Fruit fly (Drosophila melanogaster) whole organism, pupa: ENCODE measurements around the gene CG14304.
A peak's percentile ranks its signal among the peaks of the same experiment; 100 is the strongest.

Experiments
- CG10348 ChIP-seq: fragments of 200-800 bp; sonication (Bioruptor generic); IDR thresholded peaks from 2 replicates; pipeline ENCODE4 v1.3.6; 2022; ENCODE audit warnings: missing biosample characterization, missing genetic modification characterization
- CG12605 ChIP-seq: fragments of 200-800 bp; sonication (Bioruptor generic); IDR thresholded peaks from 2 replicates; pipeline ENCODE4 v1.3.6; 2022; ENCODE audit warnings: missing biosample characterization, missing genetic modification characterization
- CG13204 ChIP-seq: fragments of 200-800 bp; sonication (Bioruptor generic); optimal IDR thresholded peaks from 2 replicates; lab custom pipeline; 2018; ENCODE audit warnings: missing biosample characterization, mild to moderate bottlenecking, missing genetic modification characterization, moderate library complexity
- CG14655 ChIP-seq: fragments of 200-800 bp; sonication (Bioruptor generic); optimal IDR thresholded peaks from 3 replicates; lab custom pipeline; 2017; ENCODE audit warnings: mild to moderate bottlenecking, missing biosample characterization, missing genetic modification reagents, missing genetic modification characterization
- CG15710 ChIP-seq: fragments of 200-800 bp; sonication (Bioruptor generic); optimal IDR thresholded peaks from 2 replicates; lab custom pipeline; 2018; ENCODE audit warnings: missing biosample characterization, mild to moderate bottlenecking, missing genetic modification characterization, moderate library complexity
- CG17806 ChIP-seq: fragments of 200-800 bp; sonication (Bioruptor generic); optimal IDR thresholded peaks from 2 replicates; lab custom pipeline; 2018; ENCODE audit warnings: missing biosample characterization, mild to moderate bottlenecking, missing genetic modification characterization, moderate library complexity
- CG32121 ChIP-seq: fragments of 200-800 bp; sonication (Bioruptor generic); IDR thresholded peaks from 2 replicates; pipeline ENCODE4 v1.3.6; 2022; ENCODE audit warnings: missing biosample characterization, missing genetic modification characterization
- CG34367 ChIP-seq: fragments of 200-800 bp; sonication (Bioruptor generic); optimal IDR thresholded peaks from 2 replicates; lab custom pipeline; 2018; ENCODE audit warnings: missing biosample characterization, mild to moderate bottlenecking, missing genetic modification characterization
- CG4496 ChIP-seq: fragments of 200-800 bp; sonication (Bioruptor generic); IDR thresholded peaks from 3 replicates; pipeline ENCODE4 v1.3.6; 2022; ENCODE audit warnings: missing biosample characterization, missing genetic modification characterization
- CG8159 ChIP-seq: fragments of 200-800 bp; sonication (Bioruptor generic); optimal IDR thresholded peaks from 3 replicates; lab custom pipeline; 2018; ENCODE audit warnings: missing biosample characterization, mild to moderate bottlenecking, missing genetic modification characterization, moderate library complexity
- CG8301 ChIP-seq: fragments of 200-800 bp; sonication (Bioruptor generic); optimal IDR thresholded peaks from 2 replicates; lab custom pipeline; 2018; ENCODE audit warnings: missing biosample characterization, mild to moderate bottlenecking, missing genetic modification characterization
- CG9948 ChIP-seq: fragments of 200-800 bp; sonication (Bioruptor generic); optimal IDR thresholded peaks from 2 replicates; lab custom pipeline; 2018; ENCODE audit warnings: missing biosample characterization, mild to moderate bottlenecking, missing genetic modification characterization, moderate library complexity
- D1 ChIP-seq: fragments of 200-800 bp; sonication (Bioruptor generic); optimal IDR thresholded peaks from 2 replicates; lab custom pipeline; 2018; ENCODE audit warnings: missing biosample characterization, mild to moderate bottlenecking, missing genetic modification characterization, moderate library complexity
- EcR ChIP-seq: fragments of 200-800 bp; sonication (Bioruptor generic); optimal IDR thresholded peaks from 3 replicates; lab custom pipeline; 2019; ENCODE audit warnings: missing biosample characterization, missing genetic modification characterization, mild to moderate bottlenecking, moderate library complexity, missing genetic modification reagents
- Ets98B ChIP-seq: fragments of 200-800 bp; sonication (Bioruptor generic); IDR thresholded peaks from 2 replicates; pipeline ENCODE4 v1.3.6; 2022; ENCODE audit warnings: missing biosample characterization, missing genetic modification characterization
- Pif1A ChIP-seq: fragments of 200-800 bp; sonication (Bioruptor generic); optimal IDR thresholded peaks from 3 replicates; lab custom pipeline; 2016; ENCODE audit warnings: missing biosample characterization, missing genetic modification characterization
- Pif1B ChIP-seq: fragments of 200-800 bp; sonication (Bioruptor generic); optimal IDR thresholded peaks from 3 replicates; lab custom pipeline; 2016; ENCODE audit warnings: missing biosample characterization, missing genetic modification characterization
- Snoo ChIP-seq: fragments of 200-800 bp; sonication (Bioruptor generic); optimal IDR thresholded peaks from 3 replicates; lab custom pipeline; 2017; ENCODE audit warnings: missing biosample characterization, mild to moderate bottlenecking, missing genetic modification characterization, inconsistent platforms
- fd96Ca ChIP-seq: fragments of 200-800 bp; sonication (Bioruptor generic); IDR thresholded peaks from 3 replicates; pipeline ENCODE4 v1.3.6; 2022; ENCODE audit warnings: missing biosample characterization, missing genetic modification characterization
- gl ChIP-seq: fragments of 200-800 bp; sonication (Bioruptor generic); optimal IDR thresholded peaks from 2 replicates; lab custom pipeline; 2018; ENCODE audit warnings: missing biosample characterization, mild to moderate bottlenecking, missing genetic modification characterization
- rn ChIP-seq: fragments of 200-800 bp; sonication (Bioruptor generic); IDR thresholded peaks from 2 replicates; pipeline ENCODE4 v1.3.6; 2022; ENCODE audit warnings: missing biosample characterization, missing genetic modification characterization

CG14304 gene

dm6 chr3R:18619451-18619942 lies 1.6 kb downstream of the CG14304 start:
- TF ChIP-seq gl (tag; lab: Kevin White, UChicago) (no peak), Pif1A (GFP tag; lab: Kevin White, UChicago) (peak; percentile 2), CG9948 (tag; lab: Kevin White, UChicago) (no peak), CG15710 (no peak), rn (GFP tag; lab: Robert Waterston, UW) (no peak), CG32121 (GFP tag; lab: Robert Waterston, UW) (no peak), CG4496 (GFP tag; lab: Robert Waterston, UW) (no peak), fd96Ca (no peak), CG8301 (tag; lab: Kevin White, UChicago) (peak; percentile 25), CG14655 (peak; percentile 39), Ets98B (no peak), CG10348 (GFP tag; lab: Robert Waterston, UW) (no peak), CG17806 (tag; lab: Kevin White, UChicago) (no peak), CG13204 (GFP tag; lab: Kevin White, UChicago) (no peak), EcR (no peak), CG8159 (no peak), Pif1B (GFP tag; lab: Kevin White, UChicago) (no peak), D1 (tag; lab: Kevin White, UChicago) (no peak), CG34367 (tag; lab: Kevin White, UChicago) (no peak), Snoo (tag; lab: Kevin White, UChicago) (no peak), CG12605 (GFP tag; lab: Robert Waterston, UW) (no peak)
- TF ChIP-seq, all 21 proteins: peak for 3

DNA sequence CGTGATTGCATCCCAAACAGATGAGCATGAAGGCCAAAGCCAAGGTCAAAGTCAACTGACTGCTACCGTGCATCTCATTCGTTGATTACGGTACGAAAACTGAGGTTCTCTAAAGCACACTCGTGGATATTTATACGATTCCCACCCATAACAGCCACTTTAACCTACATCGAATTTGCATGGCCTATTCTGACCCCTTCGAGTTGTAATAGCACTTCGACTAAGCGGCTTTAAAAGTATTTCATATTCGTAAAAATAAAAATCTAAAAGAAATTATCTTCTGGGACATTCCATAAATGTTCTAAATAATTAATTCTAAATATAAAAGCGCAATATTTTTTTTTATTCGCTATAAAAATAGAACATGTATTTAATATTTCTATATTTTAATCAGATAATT lies 3.7 kb downstream of the CG14304 start, which contains the start of gene CG7695:
Gene CG7695, minus strand, starts transcription at position 101 of the 400 bp plus-strand sequence.
- no peak for TF ChIP-seq Snoo (tag; lab: Kevin White, UChicago)
- no peak for TF ChIP-seq CG13204 (GFP tag; lab: Kevin White, UChicago)
- no peak for TF ChIP-seq Ets98B
- TF ChIP-seq CG8159, result no peak
- no peak for TF ChIP-seq EcR
- no peak for TF ChIP-seq CG34367 (tag; lab: Kevin White, UChicago)
- no peak for TF ChIP-seq CG12605 (GFP tag; lab: Robert Waterston, UW)
- TF ChIP-seq CG10348 (GFP tag; lab: Robert Waterston, UW), result no peak
- no peak for TF ChIP-seq CG17806 (tag; lab: Kevin White, UChicago)
- no peak for TF ChIP-seq CG32121 (GFP tag; lab: Robert Waterston, UW)
- TF ChIP-seq rn (GFP tag; lab: Robert Waterston, UW), result no peak
- TF ChIP-seq CG4496 (GFP tag; lab: Robert Waterston, UW), result no peak
- no peak for TF ChIP-seq CG15710
- TF ChIP-seq gl (tag; lab: Kevin White, UChicago), result no peak
- TF ChIP-seq fd96Ca, result no peak
- TF ChIP-seq CG14655, result no peak

dm6 chr3R:18616007-18616406 lies 5.1 kb downstream of the CG14304 start:
- TF ChIP-seq D1 (tag; lab: Kevin White, UChicago), result no peak
- no peak; the same call in 1 of the 2 replicates for TF ChIP-seq Ets98B
- no peak for TF ChIP-seq rn (GFP tag; lab: Robert Waterston, UW)
- TF ChIP-seq CG9948 (tag; lab: Kevin White, UChicago), result no peak
- TF ChIP-seq fd96Ca, result no peak
- TF ChIP-seq Pif1B (GFP tag; lab: Kevin White, UChicago), result no peak
- no peak for TF ChIP-seq CG12605 (GFP tag; lab: Robert Waterston, UW)
- no peak for TF ChIP-seq CG17806 (tag; lab: Kevin White, UChicago)
- TF ChIP-seq EcR, result no peak
- TF ChIP-seq CG32121 (GFP tag; lab: Robert Waterston, UW), result 0 out of 2 replicates have a peak, but pooled peaks have one; percentile 17
- TF ChIP-seq CG13204 (GFP tag; lab: Kevin White, UChicago), result no peak
- peak; percentile 39 for TF ChIP-seq CG8301 (tag; lab: Kevin White, UChicago)
- no peak for TF ChIP-seq Snoo (tag; lab: Kevin White, UChicago)
- no peak for TF ChIP-seq CG4496 (GFP tag; lab: Robert Waterston, UW)
- no peak for TF ChIP-seq CG8159
- no peak for TF ChIP-seq Pif1A (GFP tag; lab: Kevin White, UChicago)
- no peak for TF ChIP-seq CG34367 (tag; lab: Kevin White, UChicago)
- TF ChIP-seq CG10348 (GFP tag; lab: Robert Waterston, UW), result no peak
- TF ChIP-seq CG14655, result peak; percentile 59
- TF ChIP-seq gl (tag; lab: Kevin White, UChicago), result no peak

DNA sequence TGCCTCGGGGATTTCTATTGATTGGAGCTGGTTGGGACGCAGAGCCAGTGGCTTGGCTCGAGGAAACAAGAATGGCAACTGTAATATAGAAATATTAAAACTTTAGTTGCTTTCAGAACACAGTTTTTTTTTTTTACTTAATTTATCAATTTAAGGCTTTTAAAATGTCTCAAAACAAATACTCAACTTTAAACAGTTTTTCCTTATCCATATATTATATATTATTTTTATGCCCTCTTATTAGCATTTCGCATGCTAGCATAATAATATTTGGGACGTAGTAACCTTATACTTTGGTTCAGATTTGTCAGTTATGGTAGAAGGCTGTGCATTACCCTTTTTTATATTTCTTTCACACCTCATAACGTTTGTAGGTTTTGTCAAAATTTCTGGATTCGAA lies 22.7 kb downstream of the CG14304 start, which contains the start of gene Tssk:
Gene Tssk, plus strand, starts transcription at position 301 of the 400 bp plus-strand sequence.
- TF ChIP-seq CG10348 (GFP tag; lab: Robert Waterston, UW) (no peak), CG4496 (GFP tag; lab: Robert Waterston, UW) (no peak), rn (GFP tag; lab: Robert Waterston, UW) (no peak), Snoo (tag; lab: Kevin White, UChicago) (no peak), CG12605 (GFP tag; lab: Robert Waterston, UW) (no peak), Ets98B (no peak), CG8159 (no peak), Pif1A (GFP tag; lab: Kevin White, UChicago) (no peak), CG32121 (GFP tag; lab: Robert Waterston, UW) (no peak), CG13204 (GFP tag; lab: Kevin White, UChicago) (no peak), Pif1B (GFP tag; lab: Kevin White, UChicago) (no peak), gl (tag; lab: Kevin White, UChicago) (no peak)

DNA sequence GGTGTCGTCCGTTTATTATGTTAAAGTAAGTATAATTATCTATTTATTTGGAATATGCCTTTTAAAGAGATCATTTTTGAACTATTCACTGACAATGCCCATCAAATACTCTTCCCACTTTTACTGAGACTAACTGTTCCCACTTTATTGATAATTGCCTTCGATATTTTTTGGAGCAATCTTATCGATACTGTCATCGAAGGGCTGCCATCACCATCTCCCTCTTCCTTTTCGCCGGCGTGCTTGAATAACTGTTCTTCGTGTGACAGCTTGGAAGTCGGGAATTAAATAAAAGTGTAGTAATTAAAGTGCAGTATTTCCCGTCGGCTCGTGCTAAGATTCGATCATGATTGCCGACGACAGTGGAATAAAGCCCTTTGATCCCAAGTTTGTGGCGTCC lies 30.4 kb downstream of the CG14304 start, which contains the start of gene qin:
Gene qin, plus strand, starts transcription at position 274 of the 400 bp plus-strand sequence.
- TF ChIP-seq fd96Ca, result no peak
- no peak for TF ChIP-seq CG14655
- TF ChIP-seq D1 (tag; lab: Kevin White, UChicago), result no peak
- no peak for TF ChIP-seq CG12605 (GFP tag; lab: Robert Waterston, UW)
- TF ChIP-seq CG8301 (tag; lab: Kevin White, UChicago), result no peak
- no peak for TF ChIP-seq CG32121 (GFP tag; lab: Robert Waterston, UW)
- TF ChIP-seq CG15710, result no peak
- TF ChIP-seq EcR, result no peak
- TF ChIP-seq CG10348 (GFP tag; lab: Robert Waterston, UW), result no peak
- no peak for TF ChIP-seq CG17806 (tag; lab: Kevin White, UChicago)
- no peak for TF ChIP-seq gl (tag; lab: Kevin White, UChicago)
- no peak for TF ChIP-seq CG13204 (GFP tag; lab: Kevin White, UChicago)
- no peak for TF ChIP-seq Pif1B (GFP tag; lab: Kevin White, UChicago)
- TF ChIP-seq rn (GFP tag; lab: Robert Waterston, UW), result no peak
- no peak for TF ChIP-seq CG4496 (GFP tag; lab: Robert Waterston, UW)
- no peak for TF ChIP-seq Pif1A (GFP tag; lab: Kevin White, UChicago)
- TF ChIP-seq Ets98B, result no peak
- TF ChIP-seq Snoo (tag; lab: Kevin White, UChicago), result no peak
- TF ChIP-seq, all 21 proteins: peak for 0
